Worm (Caenorhabditis elegans) whole organism, L1 larva: ENCODE results near the gene Y55D5A.1.

Experiments used
- C16A3.4 ChIP-seq: fragments of 150-350 bp; optimal IDR thresholded peaks from 2 replicates; lab custom pipeline; 2014; ENCODE audit warnings: missing biosample characterization, missing genetic modification characterization
- C34B4.2 ChIP-seq: sonication (generic microtip); optimal IDR thresholded peaks from 2 replicates; lab custom pipeline; 2017; ENCODE audit warnings: mild to moderate bottlenecking, missing genetic modification characterization, missing compliant biosample characterization
- F16B12.6 ChIP-seq: fragments of 150-350 bp; optimal IDR thresholded peaks from 2 replicates; lab custom pipeline; 2014; ENCODE audit warnings: missing biosample characterization, missing genetic modification characterization
- alr-1 ChIP-seq: fragments of 200-800 bp; sonication (Bioruptor generic); optimal IDR thresholded peaks from 2 replicates; lab custom pipeline; 2018; ENCODE audit warnings: borderline replicate concordance, mild to moderate bottlenecking, missing genetic modification characterization, missing compliant biosample characterization
- aly-2 ChIP-seq: fragments of 150-350 bp; optimal IDR thresholded peaks from 2 replicates; lab custom pipeline; 2014; ENCODE audit warnings: missing biosample characterization, missing genetic modification characterization
- ama-1 ChIP-seq: fragments of 150-350 bp; optimal IDR thresholded peaks from 2 replicates; lab custom pipeline; 2014
- blmp-1 ChIP-seq: fragments of 150-350 bp; optimal IDR thresholded peaks from 2 replicates; lab custom pipeline; 2014; ENCODE audit warnings: missing biosample characterization, missing genetic modification characterization
- ces-1 ChIP-seq: fragments of 150-350 bp; optimal IDR thresholded peaks from 2 replicates; lab custom pipeline; 2014; ENCODE audit warnings: missing biosample characterization, missing genetic modification reagents, missing genetic modification characterization
- efl-1 ChIP-seq, 4 experiments: fragments of 150-350 bp; optimal IDR thresholded peaks in 3 of 4; peaks in 1 of 4; 1 replicate in 1 of 4; 2 replicates in 3 of 4; lab custom pipeline; 2014; ENCODE audit warnings: missing biosample characterization in 2 of 4, missing genetic modification characterization in 2 of 4, missing genetic modification reagents in 2 of 4
- efl-3 ChIP-seq: fragments of 200-800 bp; sonication (Bioruptor generic); optimal IDR thresholded peaks from 2 replicates; lab custom pipeline; 2018; ENCODE audit warnings: mild to moderate bottlenecking, missing genetic modification characterization, missing compliant biosample characterization
- egl-27 ChIP-seq, 2 experiments: fragments of 150-350 bp in 1 of 2; sonication (generic microtip); optimal IDR thresholded peaks; 3 replicates each; lab custom pipeline; 2017 to 2018; ENCODE audit warnings: missing biosample characterization in 2 of 2, missing genetic modification characterization in 2 of 2, missing genetic modification reagents in 2 of 2
- elt-3 ChIP-seq, 6 experiments: fragments of 150-350 bp in 1 of 6; sonication (generic microtip); optimal IDR thresholded peaks; 2 replicates each; lab custom pipeline; 2017 to 2018; ENCODE audit warnings: missing biosample characterization in 6 of 6, missing genetic modification characterization in 6 of 6, inconsistent platforms in 1 of 6
- ets-5 ChIP-seq: fragments of 200-800 bp; sonication (Bioruptor generic); IDR thresholded peaks from 2 replicates; pipeline ENCODE4 v1.3.6; 2022; ENCODE audit warnings: missing genetic modification characterization, missing compliant biosample characterization
- fkh-8 ChIP-seq: sonication (generic microtip); optimal IDR thresholded peaks from 2 replicates; lab custom pipeline; 2016; ENCODE audit warnings: mild to moderate bottlenecking, missing genetic modification characterization, missing compliant biosample characterization
- grh-1 ChIP-seq: fragments of 200-800 bp; sonication (Bioruptor generic); IDR thresholded peaks from 2 replicates; pipeline ENCODE4 v1.3.6; 2022; ENCODE audit warnings: missing genetic modification reagents, missing genetic modification characterization, missing compliant biosample characterization
- hlh-17 ChIP-seq: fragments of 200-800 bp; sonication (Bioruptor generic); optimal IDR thresholded peaks from 2 replicates; lab custom pipeline; 2018; ENCODE audit warnings: missing genetic modification characterization, mild to moderate bottlenecking, missing compliant biosample characterization, moderate library complexity, borderline replicate concordance
- hpl-2 ChIP-seq: fragments of 150-350 bp; optimal IDR thresholded peaks from 2 replicates; lab custom pipeline; 2014; ENCODE audit warnings: missing biosample characterization, missing genetic modification reagents, missing genetic modification characterization
- jun-1 ChIP-seq: fragments of 150-350 bp; optimal IDR thresholded peaks from 2 replicates; lab custom pipeline; 2014; ENCODE audit warnings: missing biosample characterization, missing genetic modification reagents, missing genetic modification characterization
- lin-13 ChIP-seq: fragments of 150-350 bp; optimal IDR thresholded peaks from 2 replicates; lab custom pipeline; 2014; ENCODE audit warnings: missing biosample characterization, missing genetic modification reagents, missing genetic modification characterization
- lin-39 ChIP-seq: fragments of 150-350 bp; optimal IDR thresholded peaks from 2 replicates; lab custom pipeline; 2014; ENCODE audit warnings: missing biosample characterization, missing genetic modification reagents, missing genetic modification characterization
- lsy-2 ChIP-seq, 2 experiments: fragments of 150-350 bp; optimal IDR thresholded peaks; 2 replicates each; lab custom pipeline; 2014; ENCODE audit warnings: missing biosample characterization in 2 of 2, missing genetic modification characterization in 2 of 2
- mep-1 ChIP-seq: fragments of 150-350 bp; optimal IDR thresholded peaks from 2 replicates; lab custom pipeline; 2014; ENCODE audit warnings: missing biosample characterization, missing genetic modification characterization
- nhr-11 ChIP-seq: fragments of 150-350 bp; optimal IDR thresholded peaks from 2 replicates; lab custom pipeline; 2014; ENCODE audit warnings: missing biosample characterization, missing genetic modification characterization
- nhr-12 ChIP-seq: sonication (generic microtip); optimal IDR thresholded peaks from 2 replicates; lab custom pipeline; 2017; ENCODE audit warnings: missing biosample characterization, missing genetic modification characterization
- nhr-19 ChIP-seq: fragments of 200-800 bp; sonication (Bioruptor generic); conservative IDR thresholded peaks from 2 replicates; pipeline ENCODE4 v1.3.6; 2022; ENCODE audit warnings: missing genetic modification characterization, missing compliant biosample characterization
- nhr-20 ChIP-seq: sonication (generic microtip); optimal IDR thresholded peaks from 2 replicates; lab custom pipeline; 2016; ENCODE audit warnings: mild to moderate bottlenecking, missing genetic modification characterization, missing compliant biosample characterization
- nhr-76 ChIP-seq: sonication (generic microtip); optimal IDR thresholded peaks from 2 replicates; lab custom pipeline; 2017; ENCODE audit warnings: missing biosample characterization, missing genetic modification characterization
- nhr-77 ChIP-seq: fragments of 150-350 bp; optimal IDR thresholded peaks from 2 replicates; lab custom pipeline; 2014; ENCODE audit warnings: missing biosample characterization, missing genetic modification characterization
- pag-3 ChIP-seq: sonication (generic microtip); optimal IDR thresholded peaks from 2 replicates; lab custom pipeline; 2017; ENCODE audit warnings: missing genetic modification characterization, mild to moderate bottlenecking, missing compliant biosample characterization, antibody characterized with exemption, borderline replicate concordance; ENCODE audit not compliant: insufficient read depth
- pax-3 ChIP-seq: fragments of 200-800 bp; sonication (Bioruptor generic); optimal IDR thresholded peaks from 2 replicates; lab custom pipeline; 2018; ENCODE audit warnings: mild to moderate bottlenecking, missing genetic modification characterization, moderate library complexity, missing compliant biosample characterization
- rnt-1 ChIP-seq: sonication (generic microtip); optimal IDR thresholded peaks from 2 replicates; lab custom pipeline; 2016; ENCODE audit warnings: mild to moderate bottlenecking, missing genetic modification characterization, moderate library complexity, missing compliant biosample characterization
- skn-1 ChIP-seq: fragments of 150-350 bp; optimal IDR thresholded peaks from 2 replicates; lab custom pipeline; 2014; ENCODE audit warnings: missing biosample characterization, missing genetic modification characterization
- snpc-4 ChIP-seq: fragments of 150-350 bp; optimal IDR thresholded peaks from 2 replicates; lab custom pipeline; 2014; ENCODE audit warnings: missing biosample characterization, missing genetic modification characterization
- snu-23 ChIP-seq: sonication (generic microtip); optimal IDR thresholded peaks from 2 replicates; lab custom pipeline; 2016; ENCODE audit warnings: missing genetic modification characterization, missing compliant biosample characterization
- unc-86 ChIP-seq: sonication (generic microtip); optimal IDR thresholded peaks from 2 replicates; lab custom pipeline; 2016; ENCODE audit warnings: missing genetic modification characterization, missing compliant biosample characterization
- unc-98 ChIP-seq: fragments of 200-800 bp; sonication (Bioruptor generic); IDR thresholded peaks from 2 replicates; pipeline ENCODE4 v1.3.6; 2022; ENCODE audit warnings: missing genetic modification characterization, missing compliant biosample characterization
- xbp-1 ChIP-seq: sonication (generic microtip); optimal IDR thresholded peaks from 2 replicates; lab custom pipeline; 2016; ENCODE audit warnings: missing genetic modification characterization, missing compliant biosample characterization
- ztf-11 ChIP-seq, 2 experiments: sonication (generic microtip); optimal IDR thresholded peaks; 2 replicates each; lab custom pipeline; 2016 to 2017; ENCODE audit warnings: missing genetic modification characterization in 2 of 2, missing biosample characterization in 1 of 2, missing compliant biosample characterization in 1 of 2
- ztf-4 ChIP-seq: fragments of 150-350 bp; optimal IDR thresholded peaks from 2 replicates; lab custom pipeline; 2014; ENCODE audit warnings: missing biosample characterization, missing genetic modification characterization

Y55D5A.1 gene

DNA sequence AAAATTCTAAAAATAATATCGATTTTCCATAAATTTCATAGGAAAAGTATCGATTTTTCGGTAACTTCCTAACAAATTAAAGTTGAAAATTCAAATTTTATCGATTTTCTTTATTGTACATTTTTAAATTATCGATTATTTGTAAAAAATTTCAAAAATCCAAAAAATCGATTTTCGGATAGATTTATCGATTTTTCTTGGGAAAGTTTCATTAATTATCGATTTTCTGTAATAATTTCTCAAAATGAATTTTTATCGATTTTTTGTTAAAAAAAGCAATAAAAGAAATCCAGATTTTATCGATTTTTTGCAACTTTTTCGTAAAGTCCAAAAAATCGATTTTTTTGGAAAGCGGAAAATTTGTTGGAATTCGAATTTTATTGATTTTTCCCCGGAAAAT, 11.8 kb downstream of the Y55D5A.1 start:
- TF ChIP-seq C16A3.4 (tag; lab: Kevin White, UChicago) (no peak), ama-1 (lab: Kevin White, UChicago) (no peak), skn-1 (tag; lab: Kevin White, UChicago) (no peak), jun-1 (no peak), grh-1 (GFP tag; lab: Robert Waterston, UW) (no peak), nhr-11 (tag; lab: Kevin White, UChicago) (no peak), ets-5 (no peak), F16B12.6 (tag; lab: Kevin White, UChicago) (no peak), C34B4.2 (no peak), nhr-12 (tag; lab: Kevin White, UChicago) (no peak), nhr-20 (tag; lab: Kevin White, UChicago) (no peak), fkh-8 (tag; lab: Kevin White, UChicago) (no peak)

DNA sequence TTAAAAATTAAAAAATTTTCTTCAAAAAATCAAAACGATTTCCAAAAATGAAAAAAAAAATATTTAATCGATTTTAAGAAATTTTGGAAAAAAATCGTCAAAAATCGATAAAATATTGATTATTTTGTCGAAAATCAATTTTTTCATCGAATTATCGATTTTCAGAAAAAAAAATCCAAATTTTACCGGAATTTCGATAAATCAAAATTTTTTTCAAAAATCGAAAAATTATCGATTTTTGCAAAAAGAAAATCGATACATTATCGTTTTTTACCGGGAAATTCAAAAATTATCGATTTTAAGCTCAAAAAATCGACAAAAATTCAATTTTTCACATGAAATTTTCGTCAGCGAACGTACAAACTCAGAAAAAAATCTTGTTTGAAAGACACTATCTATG, 13.1 kb downstream of the Y55D5A.1 start:
- TF ChIP-seq lsy-2 (tag; optimal IDR thresholded peaks at IDR 0.05; lab: Kevin White, UChicago), result no peak
- TF ChIP-seq ztf-11 (tag; optimal IDR thresholded peaks at IDR 0.05; lab: Kevin White, UChicago), result no peak
- TF ChIP-seq lin-39, result no peak
- no peak for TF ChIP-seq efl-1 (optimal IDR thresholded peaks at IDR 0.05; lab: Kevin White, UChicago)
- no peak for TF ChIP-seq efl-1 (GFP tag; optimal IDR thresholded peaks at IDR 0.05 in 1 of 2; lab: Kevin White, UChicago)
- no peak for TF ChIP-seq ets-5
- TF ChIP-seq nhr-12 (tag; lab: Kevin White, UChicago), result no peak
- TF ChIP-seq elt-3 (tag; optimal IDR thresholded peaks at IDR 0.05; lab: Kevin White, UChicago), result no peak
- no peak for TF ChIP-seq lin-13 (GFP tag; lab: Kevin White, UChicago)
- TF ChIP-seq blmp-1, result no peak
- TF ChIP-seq C16A3.4 (tag; lab: Kevin White, UChicago), result no peak
- TF ChIP-seq pag-3 (tag; lab: Kevin White, UChicago), result no peak
- TF ChIP-seq xbp-1, result no peak
- TF ChIP-seq nhr-19 (GFP tag; lab: Robert Waterston, UW), result no peak
- no peak for TF ChIP-seq efl-3 (GFP tag; lab: Kevin White, UChicago)

DNA sequence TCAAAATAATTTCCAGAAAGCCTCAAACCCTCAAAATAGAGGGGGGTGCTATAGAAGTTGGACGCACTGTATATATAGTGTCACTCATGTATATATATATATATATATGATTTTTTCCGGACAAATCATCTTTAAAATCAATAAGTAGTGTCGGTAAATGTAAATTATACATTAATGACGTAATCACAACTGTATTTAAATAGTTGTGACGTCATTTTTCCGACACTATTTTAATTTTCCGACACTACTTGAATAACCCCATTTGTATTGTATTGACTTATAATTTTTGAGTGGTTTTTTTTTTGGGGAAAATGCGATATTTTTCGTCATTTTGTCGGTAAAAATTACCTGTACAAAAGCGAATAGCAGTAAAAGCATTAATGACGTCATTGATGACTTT, 36.6 kb downstream of the Y55D5A.1 start:
- no peak for TF ChIP-seq pax-3 (tag; lab: Kevin White, UChicago)
- TF ChIP-seq hpl-2 (GFP tag; lab: Kevin White, UChicago), result no peak
- no peak for TF ChIP-seq fkh-8 (tag; lab: Kevin White, UChicago)
- TF ChIP-seq aly-2, result no peak
- no peak for TF ChIP-seq lin-39
- no peak for TF ChIP-seq nhr-76 (tag; lab: Kevin White, UChicago)
- TF ChIP-seq hlh-17 (GFP tag; lab: Kevin White, UChicago), result no peak
- TF ChIP-seq unc-98, result no peak
- TF ChIP-seq alr-1 (tag; lab: Kevin White, UChicago), result no peak
- no peak for TF ChIP-seq snpc-4 (tag; lab: Kevin White, UChicago)
- TF ChIP-seq ztf-4, result no peak
- TF ChIP-seq egl-27 (tag; optimal IDR thresholded peaks at IDR 0.05; lab: Kevin White, UChicago), result no peak
- TF ChIP-seq lsy-2 (tag; optimal IDR thresholded peaks at IDR 0.05; lab: Kevin White, UChicago), result no peak

DNA sequence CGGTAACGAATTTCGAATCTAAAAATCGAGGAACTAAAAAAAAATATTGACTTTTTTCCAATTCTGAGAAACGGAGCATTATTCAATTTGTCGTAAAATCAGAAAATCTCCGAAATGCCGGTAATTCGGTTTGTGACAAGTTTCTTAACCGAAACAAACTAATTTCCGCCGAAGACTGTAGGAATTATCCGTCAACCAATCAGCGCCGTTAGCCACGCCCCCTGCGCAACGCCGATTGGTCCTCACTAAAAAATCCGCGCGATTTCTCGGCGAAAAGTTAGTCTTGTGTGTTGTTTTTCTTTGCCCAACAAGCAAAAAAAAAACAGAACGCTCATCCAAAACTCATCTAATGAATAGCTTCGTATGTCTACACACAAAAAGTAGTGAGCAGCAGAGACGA, 37.8 kb downstream of the Y55D5A.1 start:
- TF ChIP-seq mep-1 (tag; lab: Kevin White, UChicago), result no peak
- TF ChIP-seq ztf-11 (tag; optimal IDR thresholded peaks at IDR 0.05; lab: Kevin White, UChicago), result no peak
- no peak for TF ChIP-seq elt-3 (tag; optimal IDR thresholded peaks at IDR 0.05; lab: Kevin White, UChicago)
- no peak for TF ChIP-seq ces-1 (GFP tag; lab: Kevin White, UChicago)
- TF ChIP-seq blmp-1, result no peak
- TF ChIP-seq unc-86 (tag; lab: Kevin White, UChicago), result no peak
- no peak for TF ChIP-seq ztf-4
- TF ChIP-seq egl-27 (tag; optimal IDR thresholded peaks at IDR 0.05; lab: Kevin White, UChicago), result no peak
- TF ChIP-seq nhr-19 (GFP tag; lab: Robert Waterston, UW), result no peak
- no peak for TF ChIP-seq snu-23 (GFP tag; lab: Kevin White, UChicago)
- TF ChIP-seq rnt-1 (tag; lab: Kevin White, UChicago), result no peak
- no peak for TF ChIP-seq skn-1 (tag; lab: Kevin White, UChicago)
- TF ChIP-seq nhr-77 (tag; lab: Kevin White, UChicago), result no peak
